Worm (Caenorhabditis elegans): ENCODE results near the gene vps-26.

vps-26 gene

DNA sequence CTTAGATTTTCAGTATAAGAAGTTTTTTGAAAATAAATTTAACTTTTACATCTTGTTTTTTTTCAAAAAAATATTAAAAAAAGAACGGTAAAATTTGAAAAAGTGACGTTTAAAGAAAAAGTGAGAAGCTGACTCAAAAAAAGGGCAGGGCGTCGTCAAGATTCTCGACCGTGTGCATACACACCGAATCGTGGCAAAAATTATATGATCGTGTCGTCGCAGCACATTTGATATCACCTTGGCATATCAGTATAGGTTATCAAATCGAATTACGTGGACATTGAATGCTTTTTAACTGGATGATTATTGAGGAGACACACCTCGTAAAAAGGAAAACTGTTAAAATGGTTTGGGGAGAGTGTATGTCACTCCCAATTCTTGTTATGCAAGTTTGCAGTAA is 8.6 kb downstream of the vps-26 start (continued):
- no peak for TF ChIP-seq ceh-44 (GFP tag; IDR thresholded peaks at IDR 0.05)
- no peak for TF ChIP-seq F26F4.8 (GFP tag; conservative IDR thresholded peaks at IDR 0.05)
- TF ChIP-seq pqm-1 (tag; optimal IDR thresholded peaks at IDR 0.05), result peak; percentile 97
- TF ChIP-seq duxl-1 (tag; optimal IDR thresholded peaks at IDR 0.05; ENCODE audit: poor library complexity), result no peak
- TF ChIP-seq hmg-1.1 (GFP tag; IDR thresholded peaks at IDR 0.05), result no peak
- no peak for TF ChIP-seq dmd-8 (GFP tag; IDR thresholded peaks at IDR 0.05)
- no peak for TF ChIP-seq lsy-2 (tag; optimal IDR thresholded peaks at IDR 0.05)
- TF ChIP-seq fkh-10 (GFP tag; optimal IDR thresholded peaks at IDR 0.05), result no peak
- peak; percentile 79 for TF ChIP-seq hlh-11 (tag; optimal IDR thresholded peaks at IDR 0.05)
- peak; percentile 5 for TF ChIP-seq hlh-30 (tag; optimal IDR thresholded peaks at IDR 0.05; ENCODE audit: insufficient read depth)
- TF ChIP-seq mes-2 (tag; optimal IDR thresholded peaks at IDR 0.05; ENCODE audit: poor library complexity, severe bottlenecking), result peak; percentile 11
- no peak for TF ChIP-seq snpc-1.2 (GFP tag; IDR thresholded peaks at IDR 0.05)
- TF ChIP-seq nhr-48 (tag; optimal IDR thresholded peaks at IDR 0.05), result no peak
- no peak for TF ChIP-seq nhr-25 (tag; optimal IDR thresholded peaks at IDR 0.05; ENCODE audit: borderline replicate concordance, insufficient read depth)
- TF ChIP-seq dmd-6 (GFP tag; IDR thresholded peaks at IDR 0.05), result peak; percentile 80
- no peak for TF ChIP-seq unc-62 (GFP tag; optimal IDR thresholded peaks at IDR 0.05 in 1 of 2)
- TF ChIP-seq unc-62 (tag; optimal IDR thresholded peaks at IDR 0.05), result no peak
- TF ChIP-seq mep-1 (tag; optimal IDR thresholded peaks at IDR 0.05), result peak; percentile 21
- TF ChIP-seq lin-13 (GFP tag; optimal IDR thresholded peaks at IDR 0.05), result no peak
- peak; percentile 58 for TF ChIP-seq aha-1 (tag)
- TF ChIP-seq daf-8 (GFP tag; IDR thresholded peaks at IDR 0.05), result no peak
- no peak for TF ChIP-seq set-16 (GFP tag; IDR thresholded peaks at IDR 0.05)

- TF ChIP-seq F10B5.3 (tag; optimal IDR thresholded peaks at IDR 0.05) (no peak), snpc-4 (tag; optimal IDR thresholded peaks at IDR 0.05) (no peak), dmd-9 (GFP tag; IDR thresholded peaks at IDR 0.05) (no peak), vab-7 (GFP tag; IDR thresholded peaks at IDR 0.05) (no peak), ztf-7 (tag; optimal IDR thresholded peaks at IDR 0.05) (no peak), hlh-30 (tag; optimal IDR thresholded peaks at IDR 0.05; ENCODE audit: insufficient read depth) (no peak)
These were observed 10.8 kb downstream of the vps-26 start, which contains the start of gene nspg-7.1 for ce11 chrIV:9330755-9331154. Gene nspg-7.1 (minus strand): TSS chrIV:9330855.

DNA sequence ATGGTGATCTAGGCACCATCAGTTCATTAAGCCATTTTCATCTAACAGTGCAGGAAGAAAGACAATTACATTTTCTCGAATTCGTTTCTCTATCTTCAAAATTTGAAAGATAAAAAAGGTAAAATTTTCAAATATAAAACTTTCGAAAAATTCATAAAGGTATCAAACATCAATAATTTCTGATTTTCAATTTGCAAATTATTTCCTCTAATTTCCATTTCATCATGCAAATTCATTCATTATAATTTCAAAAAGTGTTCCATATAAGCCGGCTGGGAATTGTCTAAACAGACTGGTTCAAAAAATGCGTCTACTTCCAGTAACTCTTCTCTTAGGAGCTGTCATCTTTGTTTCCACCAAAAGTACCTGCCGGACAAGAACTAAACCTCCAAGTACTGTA is 13.9 kb downstream of the vps-26 start, which contains the start of gene clec-183:
Gene clec-183, plus strand, starts transcription at position 301 of the 400 bp plus-strand sequence.
- TF ChIP-seq R02D3.7 (tag; optimal IDR thresholded peaks at IDR 0.05), result no peak
- no peak for TF ChIP-seq Y48G9A.11 (GFP tag; IDR thresholded peaks at IDR 0.05)
- no peak for TF ChIP-seq dmd-6 (GFP tag; IDR thresholded peaks at IDR 0.05)
- TF ChIP-seq mxl-2 (GFP tag; conservative IDR thresholded peaks at IDR 0.05), result no peak
- TF ChIP-seq spr-3 (GFP tag; optimal IDR thresholded peaks at IDR 0.05), result no peak
- TF ChIP-seq ztf-7 (tag; optimal IDR thresholded peaks at IDR 0.05), result no peak
- no peak for TF ChIP-seq F49E8.2 (tag; optimal IDR thresholded peaks at IDR 0.05; ENCODE audit: borderline replicate concordance)
- TF ChIP-seq ZK337.2 (GFP tag; IDR thresholded peaks at IDR 0.05), result no peak
- no peak for TF ChIP-seq fkh-10 (GFP tag; optimal IDR thresholded peaks at IDR 0.05)

DNA sequence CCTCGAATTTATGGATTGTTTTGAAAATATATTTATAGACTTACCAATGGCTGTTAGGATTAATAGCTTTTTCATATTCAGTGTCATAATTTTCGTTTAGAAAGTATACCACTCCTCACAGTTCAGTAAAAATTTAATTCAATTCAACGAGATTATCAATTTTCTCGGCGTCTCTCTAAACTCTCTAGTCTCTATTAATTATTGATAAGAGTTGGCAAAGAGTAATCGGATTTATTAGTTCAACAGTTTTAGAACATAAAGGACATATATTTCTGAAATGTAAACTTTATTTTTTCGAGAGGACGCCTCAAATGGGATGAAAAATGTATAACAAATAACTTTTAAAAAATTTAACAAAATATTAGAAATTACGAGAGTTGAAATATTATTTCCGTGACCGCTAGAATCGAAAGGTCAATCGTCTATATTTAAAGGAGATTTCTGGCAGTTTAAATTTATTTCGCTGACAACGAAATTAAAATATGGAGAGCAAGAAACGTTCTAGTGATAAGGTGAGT is 17.5 kb downstream of the vps-26 start, which contains the start of the genes nspg-11 and F49C12.15:
Gene nspg-11, minus strand, starts transcription at position 101 of the 518 bp plus-strand sequence.
Gene F49C12.15, plus strand, starts transcription at position 468 of the 518 bp plus-strand sequence.
- TF ChIP-seq daf-8 (GFP tag; IDR thresholded peaks at IDR 0.05) (no peak), daf-12 (tag; optimal IDR thresholded peaks at IDR 0.05) (no peak), nhr-237 (tag; optimal IDR thresholded peaks at IDR 0.05) (no peak), dmd-9 (GFP tag; IDR thresholded peaks at IDR 0.05) (no peak), T20F7.1 (GFP tag; optimal IDR thresholded peaks at IDR 0.05) (no peak), hlh-30 (tag; optimal IDR thresholded peaks at IDR 0.05; ENCODE audit: insufficient read depth) (no peak), dpl-1 (GFP tag; optimal IDR thresholded peaks at IDR 0.05) (no peak), nhr-6 (tag; optimal IDR thresholded peaks at IDR 0.05) (no peak), daf-16 (GFP tag; optimal IDR thresholded peaks at IDR 0.05) (no peak), daf-16 (tag; optimal IDR thresholded peaks at IDR 0.05) (no peak), lin-15B (tag; optimal IDR thresholded peaks at IDR 0.05) (no peak), dmd-8 (GFP tag; IDR thresholded peaks at IDR 0.05) (no peak), ctbp-1 (GFP tag; IDR thresholded peaks at IDR 0.05) (no peak), egl-27 (tag; optimal IDR thresholded peaks at IDR 0.05) (no peak), ceh-20 (GFP tag; IDR thresholded peaks at IDR 0.05) (no peak), unc-39 (tag; optimal IDR thresholded peaks at IDR 0.05) (no peak), ceh-28 (tag; optimal IDR thresholded peaks at IDR 0.05) (no peak), lin-13 (GFP tag; optimal IDR thresholded peaks at IDR 0.05) (no peak)

Measured in whole organism, L4 larva.